Fruit fly (Drosophila melanogaster): ENCODE measurements around the gene CG13117.

CG13117 gene

DNA sequence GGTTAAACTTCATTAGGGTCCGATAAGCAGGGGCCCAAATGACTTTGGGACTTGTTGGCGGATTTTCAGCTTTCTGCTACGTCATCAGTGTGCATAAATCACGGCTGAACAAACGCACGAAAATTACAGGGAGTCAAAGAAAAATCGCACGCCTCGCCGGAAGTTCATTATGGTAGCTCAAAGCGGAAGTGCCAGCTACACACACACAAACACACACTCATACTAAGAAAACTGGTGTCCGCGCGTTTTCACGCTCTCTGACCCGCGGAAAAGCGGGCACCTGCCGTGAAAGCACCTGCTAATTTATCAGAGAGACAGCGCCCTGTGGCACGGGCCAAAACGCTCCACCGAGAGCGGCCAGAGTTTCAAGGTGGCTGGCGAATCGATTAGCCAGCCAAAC is 915 bp downstream of the CG13117 start:
- no peak for TF ChIP-seq Eip93F (GFP tag; optimal IDR thresholded peaks at IDR 0.05)
- TF ChIP-seq CG32006 (GFP tag; optimal IDR thresholded peaks at IDR 0.05): no peak
- no peak for TF ChIP-seq fd59A (GFP tag; optimal IDR thresholded peaks at IDR 0.05)
- no peak for TF ChIP-seq Eip78C (GFP tag)
- TF ChIP-seq CG3032 (tag; optimal IDR thresholded peaks at IDR 0.05): no peak
- no peak for TF ChIP-seq dac (GFP tag; optimal IDR thresholded peaks at IDR 0.05)
- TF ChIP-seq eg (GFP tag; IDR thresholded peaks at IDR 0.05): no peak

dm6 chr2L:9737803-9738202 is 1.4 kb downstream of the CG13117 start:
- TF ChIP-seq CG10669 (GFP tag; optimal IDR thresholded peaks at IDR 0.05) (peak; percentile 49), CG6276 (GFP tag; optimal IDR thresholded peaks at IDR 0.05) (peak; percentile 31), Ets96B (tag; optimal IDR thresholded peaks at IDR 0.05) (peak; percentile 40), dac (GFP tag; optimal IDR thresholded peaks at IDR 0.05) (no peak), CG6792 (GFP tag; optimal IDR thresholded peaks at IDR 0.05) (peak; percentile 4), pdm3 (GFP tag; optimal IDR thresholded peaks at IDR 0.05) (peak; percentile 56), Lpt (GFP tag; optimal IDR thresholded peaks at IDR 0.05) (peak; percentile 15), Sox14 (GFP tag; optimal IDR thresholded peaks at IDR 0.05) (peak; percentile 8), Sox15 (GFP tag; optimal IDR thresholded peaks at IDR 0.05) (no peak), CG3032 (tag; optimal IDR thresholded peaks at IDR 0.05) (peak; percentile 28), CG34406 (GFP tag; optimal IDR thresholded peaks at IDR 0.05) (peak; percentile 39), dsx (GFP tag; optimal IDR thresholded peaks at IDR 0.05; ENCODE audit: poor library complexity, severe bottlenecking) (peak; percentile 16), Hr4 (GFP tag; optimal IDR thresholded peaks at IDR 0.05) (peak; percentile 56), CG16779 (tag; optimal IDR thresholded peaks at IDR 0.05) (peak; percentile 2), CG11294 (GFP tag; IDR thresholded peaks at IDR 0.05) (no peak), esn (GFP tag; optimal IDR thresholded peaks at IDR 0.05) (no peak), vri (GFP tag; optimal IDR thresholded peaks at IDR 0.05) (no peak), CG32006 (GFP tag; optimal IDR thresholded peaks at IDR 0.05) (peak; percentile 68), Blimp-1 (GFP tag; optimal IDR thresholded peaks at IDR 0.05) (no peak), Eip93F (GFP tag; optimal IDR thresholded peaks at IDR 0.05) (no peak), acj6 (GFP tag; optimal IDR thresholded peaks at IDR 0.05) (peak; percentile 37), fkh (GFP tag; optimal IDR thresholded peaks at IDR 0.05) (no peak), ss (GFP tag; optimal IDR thresholded peaks at IDR 0.05) (peak in 1 of 2 experiments; percentile 12), lz (GFP tag; optimal IDR thresholded peaks at IDR 0.05) (peak; percentile 28), CG15336 (GFP tag; IDR thresholded peaks at IDR 0.05) (no peak), CG31627 (GFP tag; optimal IDR thresholded peaks at IDR 0.05) (peak; percentile 37), CG11902 (GFP tag; optimal IDR thresholded peaks at IDR 0.05) (no peak), cyc (GFP tag; optimal IDR thresholded peaks at IDR 0.05) (peak; percentile 36), Sox102F (GFP tag; optimal IDR thresholded peaks at IDR 0.05) (peak; percentile 15), fd59A (GFP tag; optimal IDR thresholded peaks at IDR 0.05) (no peak), eg (GFP tag; IDR thresholded peaks at IDR 0.05) (peak; percentile 45; the same call in 2 of the 3 replicates), CG11762 (GFP tag; optimal IDR thresholded peaks at IDR 0.05; ENCODE audit: insufficient read depth) (no peak), CG4318 (GFP tag; optimal IDR thresholded peaks at IDR 0.05) (peak; percentile 29), Met (GFP tag; optimal IDR thresholded peaks at IDR 0.05) (peak; percentile 25), CG6163 (GFP tag; IDR thresholded peaks at IDR 0.05) (peak; percentile 24; the same call in 1 of the 3 replicates), CG9139 (GFP tag; optimal IDR thresholded peaks at IDR 0.05) (no peak), CG8632 (GFP tag; optimal IDR thresholded peaks at IDR 0.05) (peak; percentile 32), achi (GFP tag; optimal IDR thresholded peaks at IDR 0.05) (peak; percentile 26), OdsH (GFP tag; optimal IDR thresholded peaks at IDR 0.05) (peak; percentile 52), CG10631 (GFP tag; optimal IDR thresholded peaks at IDR 0.05) (peak; percentile 44), Eip78C (GFP tag) (peak; percentile 77), Hr39 (GFP tag; optimal IDR thresholded peaks at IDR 0.05) (peak; percentile 21), CG6808 (GFP tag; optimal IDR thresholded peaks at IDR 0.05) (peak; percentile 2), CG3919 (GFP tag; optimal IDR thresholded peaks at IDR 0.05) (peak; percentile 45), Hr38 (GFP tag; optimal IDR thresholded peaks at IDR 0.05) (no peak), svp (GFP tag) (peak; percentile 68), CG8119 (GFP tag; IDR thresholded peaks at IDR 0.05) (peak; percentile 42; the same call in 1 of the 3 replicates), CG1621 (tag; optimal IDR thresholded peaks at IDR 0.05) (no peak), salr (GFP tag; optimal IDR thresholded peaks at IDR 0.05) (no peak)
